Worm (Caenorhabditis elegans) whole organism, mixed stage, embryonic: ENCODE measurements around the gene ddx-19.

Source experiments
- M03D4.4 ChIP-seq: sonication (generic microtip); optimal IDR thresholded peaks from 2 replicates; lab custom pipeline; 2017; ENCODE audit warnings: mild to moderate bottlenecking, missing genetic modification characterization, missing compliant biosample characterization
- blmp-1 ChIP-seq: fragments of 150-350 bp; optimal IDR thresholded peaks from 2 replicates; lab custom pipeline; 2014; ENCODE audit warnings: missing biosample characterization, missing genetic modification characterization
- ceh-39 ChIP-seq: fragments of 150-350 bp; optimal IDR thresholded peaks from 2 replicates; lab custom pipeline; 2014; ENCODE audit warnings: missing biosample characterization, missing genetic modification characterization
- ceh-43 ChIP-seq: fragments of 200-800 bp; sonication (Bioruptor generic); optimal IDR thresholded peaks from 2 replicates; lab custom pipeline; 2018; ENCODE audit warnings: mild to moderate bottlenecking, missing genetic modification characterization, moderate library complexity, missing compliant biosample characterization
- ceh-83 ChIP-seq: fragments of 200-800 bp; sonication (Bioruptor generic); optimal IDR thresholded peaks from 2 replicates; lab custom pipeline; 2018; ENCODE audit warnings: mild to moderate bottlenecking, missing genetic modification characterization, missing compliant biosample characterization
- ces-1 ChIP-seq: fragments of 150-350 bp; optimal IDR thresholded peaks from 2 replicates; lab custom pipeline; 2014; ENCODE audit warnings: missing biosample characterization, missing genetic modification reagents, missing genetic modification characterization
- cnd-1 ChIP-seq: fragments of 200-800 bp; sonication (Bioruptor generic); optimal IDR thresholded peaks from 2 replicates; lab custom pipeline; 2018; ENCODE audit warnings: mild to moderate bottlenecking, missing genetic modification characterization, missing compliant biosample characterization
- drap-1 ChIP-seq: fragments of 200-800 bp; sonication (Bioruptor generic); optimal IDR thresholded peaks from 3 replicates; lab custom pipeline; 2018; ENCODE audit warnings: mild to moderate bottlenecking, missing genetic modification characterization, missing compliant biosample characterization
- elt-1 ChIP-seq: sonication (generic microtip); optimal IDR thresholded peaks from 2 replicates; lab custom pipeline; 2017; ENCODE audit warnings: missing genetic modification characterization, mild to moderate bottlenecking, missing compliant biosample characterization, antibody characterized with exemption, moderate library complexity, borderline replicate concordance; ENCODE audit not compliant: insufficient read depth
- elt-3 ChIP-seq: fragments of 150-350 bp; optimal IDR thresholded peaks from 2 replicates; lab custom pipeline; 2014; ENCODE audit warnings: missing biosample characterization, missing genetic modification characterization
- flh-1 ChIP-seq: fragments of 200-800 bp; sonication (Bioruptor generic); optimal IDR thresholded peaks from 2 replicates; lab custom pipeline; 2018; ENCODE audit warnings: mild to moderate bottlenecking, missing genetic modification characterization, moderate library complexity, missing compliant biosample characterization
- ham-2 ChIP-seq: fragments of 200-800 bp; sonication (Bioruptor generic); optimal IDR thresholded peaks from 2 replicates; lab custom pipeline; 2018; ENCODE audit warnings: mild to moderate bottlenecking, missing genetic modification characterization, missing compliant biosample characterization
- hlh-1 ChIP-seq: fragments of 150-350 bp; optimal IDR thresholded peaks from 2 replicates; lab custom pipeline; 2014; ENCODE audit warnings: missing biosample characterization, missing genetic modification reagents, missing genetic modification characterization
- lin-13 ChIP-seq: fragments of 150-350 bp; optimal IDR thresholded peaks from 2 replicates; lab custom pipeline; 2014; ENCODE audit warnings: missing biosample characterization, missing genetic modification characterization
- lin-32 ChIP-seq: fragments of 200-800 bp; sonication (Bioruptor generic); optimal IDR thresholded peaks from 2 replicates; lab custom pipeline; 2018; ENCODE audit warnings: mild to moderate bottlenecking, missing genetic modification characterization, missing compliant biosample characterization
- lsy-2 ChIP-seq: fragments of 150-350 bp; optimal IDR thresholded peaks from 2 replicates; lab custom pipeline; 2014; ENCODE audit warnings: missing biosample characterization, missing genetic modification characterization
- mab-5 ChIP-seq: fragments of 150-350 bp; optimal IDR thresholded peaks from 2 replicates; lab custom pipeline; 2014; ENCODE audit warnings: missing biosample characterization, missing genetic modification characterization
- mep-1 ChIP-seq: fragments of 150-350 bp; optimal IDR thresholded peaks from 2 replicates; lab custom pipeline; 2017; ENCODE audit warnings: missing biosample characterization, missing genetic modification reagents, missing genetic modification characterization, inconsistent platforms
- mls-2 ChIP-seq: sonication (generic microtip); optimal IDR thresholded peaks from 2 replicates; lab custom pipeline; 2016; ENCODE audit warnings: mild to moderate bottlenecking, missing genetic modification characterization, moderate library complexity, missing compliant biosample characterization
- nhr-12 ChIP-seq: fragments of 150-350 bp; optimal IDR thresholded peaks from 2 replicates; lab custom pipeline; 2014; ENCODE audit warnings: missing biosample characterization, missing genetic modification characterization
- nhr-2 ChIP-seq: fragments of 150-350 bp; optimal IDR thresholded peaks from 2 replicates; lab custom pipeline; 2014; ENCODE audit warnings: missing biosample characterization, missing genetic modification characterization
- nhr-237 ChIP-seq: fragments of 150-350 bp; optimal IDR thresholded peaks from 2 replicates; lab custom pipeline; 2014; ENCODE audit warnings: missing biosample characterization, missing genetic modification characterization
- nhr-28 ChIP-seq: fragments of 150-350 bp; optimal IDR thresholded peaks from 2 replicates; lab custom pipeline; 2014; ENCODE audit warnings: missing biosample characterization, missing genetic modification characterization
- nhr-76 ChIP-seq: sonication (generic microtip); optimal IDR thresholded peaks from 2 replicates; lab custom pipeline; 2017; ENCODE audit warnings: missing biosample characterization, missing genetic modification characterization
- pha-4 ChIP-seq: fragments of 150-350 bp; optimal IDR thresholded peaks from 2 replicates; lab custom pipeline; 2018; ENCODE audit warnings: missing biosample characterization, missing genetic modification reagents, missing genetic modification characterization
- sem-2 ChIP-seq: fragments of 200-800 bp; sonication (Bioruptor generic); optimal IDR thresholded peaks from 2 replicates; lab custom pipeline; 2018; ENCODE audit warnings: mild to moderate bottlenecking, missing genetic modification characterization, missing compliant biosample characterization
- snpc-4 ChIP-seq: fragments of 150-350 bp; optimal IDR thresholded peaks from 2 replicates; lab custom pipeline; 2014; ENCODE audit warnings: missing biosample characterization, missing genetic modification characterization
- sptf-1 ChIP-seq: sonication (generic microtip); optimal IDR thresholded peaks from 2 replicates; lab custom pipeline; 2017; ENCODE audit warnings: mild to moderate bottlenecking, missing genetic modification characterization, moderate library complexity, missing compliant biosample characterization
- tbx-8 ChIP-seq: fragments of 200-800 bp; sonication (Bioruptor generic); optimal IDR thresholded peaks from 2 replicates; lab custom pipeline; 2018; ENCODE audit warnings: mild to moderate bottlenecking, missing genetic modification characterization, moderate library complexity, missing compliant biosample characterization
- unc-120 ChIP-seq: sonication (generic microtip); optimal IDR thresholded peaks from 2 replicates; lab custom pipeline; 2017; ENCODE audit warnings: missing genetic modification characterization, missing compliant biosample characterization; ENCODE audit not compliant: poor library complexity, severe bottlenecking
- unc-39 ChIP-seq: fragments of 150-350 bp; optimal IDR thresholded peaks from 2 replicates; lab custom pipeline; 2014; ENCODE audit warnings: missing biosample characterization, missing genetic modification characterization
- zip-8 ChIP-seq: fragments of 150-350 bp; optimal IDR thresholded peaks from 2 replicates; lab custom pipeline; 2014; ENCODE audit warnings: missing biosample characterization, missing genetic modification characterization
- ztf-11 ChIP-seq: fragments of 150-350 bp; optimal IDR thresholded peaks from 2 replicates; lab custom pipeline; 2014; ENCODE audit warnings: missing biosample characterization, missing genetic modification characterization

Gene ddx-19

DNA sequence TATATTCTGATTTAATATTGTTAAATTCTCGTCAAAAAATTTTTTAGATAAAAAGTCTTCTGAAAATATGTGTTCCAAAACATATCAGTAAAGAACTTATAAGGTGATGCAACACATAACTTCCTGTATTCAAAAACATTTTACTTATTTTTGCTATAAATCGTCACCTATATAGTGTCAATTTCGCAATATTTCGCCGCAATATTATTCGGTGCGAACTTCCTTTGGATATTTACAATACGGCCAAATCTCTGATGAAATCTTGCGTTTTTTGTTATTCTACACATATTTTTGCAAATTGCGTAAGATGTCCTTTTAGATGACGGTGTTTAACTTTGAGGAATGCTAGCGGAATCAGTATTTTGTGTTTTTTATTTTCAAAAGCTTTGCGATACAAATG, 36.8 kb downstream of the ddx-19 start:
- TF ChIP-seq nhr-12 (tag; lab: Kevin White, UChicago) = no peak
- no peak for TF ChIP-seq unc-120 (tag; lab: Kevin White, UChicago)
- no peak for TF ChIP-seq mls-2
- TF ChIP-seq hlh-1 (tag; lab: Kevin White, UChicago) = no peak
- no peak for TF ChIP-seq ceh-39 (tag; lab: Kevin White, UChicago)
- no peak for TF ChIP-seq sem-2 (GFP tag; lab: Kevin White, UChicago)
- TF ChIP-seq M03D4.4 = no peak
- TF ChIP-seq, all 35 proteins: peak for 0

DNA sequence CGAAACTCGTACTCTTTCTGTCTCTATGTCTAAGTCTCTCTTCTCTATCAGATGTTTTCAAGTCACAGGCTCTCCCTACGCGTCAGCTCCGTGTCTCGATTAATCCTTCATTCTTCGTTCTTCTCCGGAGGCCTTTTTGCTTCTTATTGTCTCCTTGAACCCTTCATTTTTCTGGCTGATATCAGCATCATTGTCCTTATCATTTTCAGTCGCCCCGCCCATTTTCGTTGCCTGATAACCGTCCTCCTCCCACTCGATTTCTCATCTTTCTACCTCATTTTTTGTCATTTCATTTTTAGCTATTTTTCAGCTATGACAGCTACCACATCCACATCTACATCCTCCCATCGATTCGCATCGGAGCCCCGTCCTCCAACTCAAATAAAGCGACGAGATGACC, 37.4 kb downstream of the ddx-19 start, which contains the start of gene B0457.6:
Gene B0457.6, plus strand, starts transcription at position 284 of the 400 bp plus-strand sequence.
- TF ChIP-seq pha-4 (tag; lab: Kevin White, UChicago) = no peak
- TF ChIP-seq ztf-11 (tag; lab: Kevin White, UChicago) = no peak
- TF ChIP-seq ham-2 = no peak
- TF ChIP-seq drap-1 (GFP tag; lab: Kevin White, UChicago) = no peak
- TF ChIP-seq M03D4.4 = no peak
- TF ChIP-seq elt-1 (tag; lab: Kevin White, UChicago) = no peak
- TF ChIP-seq snpc-4 (tag; lab: Kevin White, UChicago) = no peak
- TF ChIP-seq unc-39 (tag; lab: Kevin White, UChicago) = no peak
- TF ChIP-seq zip-8 = no peak
- no peak for TF ChIP-seq nhr-12 (tag; lab: Kevin White, UChicago)
- no peak for TF ChIP-seq nhr-28 (tag; lab: Kevin White, UChicago)
- TF ChIP-seq lin-32 (GFP tag; lab: Kevin White, UChicago) = no peak
- TF ChIP-seq ceh-43 (GFP tag; lab: Kevin White, UChicago) = no peak
- TF ChIP-seq nhr-76 = no peak
- TF ChIP-seq sem-2 (GFP tag; lab: Kevin White, UChicago) = no peak
- TF ChIP-seq hlh-1 (tag; lab: Kevin White, UChicago) = no peak
- no peak for TF ChIP-seq flh-1 (GFP tag; lab: Kevin White, UChicago)
- no peak for TF ChIP-seq nhr-2 (tag; lab: Kevin White, UChicago)

DNA sequence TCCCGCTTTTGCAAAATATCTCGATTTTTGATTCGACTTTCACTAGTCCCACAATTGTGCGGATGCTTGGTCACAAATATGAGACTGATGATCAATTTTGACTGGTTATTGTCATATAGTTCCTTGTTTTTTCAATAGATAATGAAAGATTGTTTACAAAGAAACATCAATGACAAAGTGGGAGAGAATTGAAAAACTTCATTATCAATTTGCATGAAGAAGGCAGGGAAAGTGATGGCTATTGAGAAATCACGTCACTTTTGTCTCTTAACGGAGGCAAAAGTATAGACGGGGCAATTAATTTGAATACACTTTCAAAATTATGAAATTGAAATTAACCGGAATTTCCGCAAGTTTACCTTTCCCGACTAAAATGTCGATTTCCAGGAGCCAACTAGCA, 38.5 kb downstream of the ddx-19 start:
- no peak for TF ChIP-seq sem-2 (GFP tag; lab: Kevin White, UChicago)
- no peak for TF ChIP-seq hlh-1 (tag; lab: Kevin White, UChicago)

DNA sequence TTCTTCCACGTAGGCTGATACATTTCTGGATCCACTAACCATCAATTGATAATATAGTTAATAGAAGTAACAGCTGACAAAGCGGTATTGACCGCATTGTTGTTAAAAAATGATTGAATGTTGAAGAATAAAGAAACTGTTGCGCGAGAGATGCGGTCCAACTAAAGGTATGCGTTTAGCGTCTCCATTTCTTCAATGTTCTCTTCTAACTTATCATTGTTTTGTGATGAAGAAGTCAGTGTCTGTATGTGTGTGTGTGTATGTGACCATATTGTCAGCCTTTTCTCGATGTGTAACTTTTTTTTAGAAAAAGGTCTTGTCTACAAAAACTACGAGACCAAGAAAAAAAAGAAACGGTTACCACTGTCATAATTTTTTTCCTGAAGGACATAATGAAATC, 41.8 kb downstream of the ddx-19 start, which contains the start of gene B0457.2:
Gene B0457.2, minus strand, starts transcription at position 101 of the 400 bp plus-strand sequence.
- no peak for TF ChIP-seq sptf-1 (tag; lab: Kevin White, UChicago)
- no peak for TF ChIP-seq pha-4 (tag; lab: Kevin White, UChicago)
- no peak for TF ChIP-seq sem-2 (GFP tag; lab: Kevin White, UChicago)
- TF ChIP-seq lin-13 (tag; lab: Kevin White, UChicago) = no peak
- no peak for TF ChIP-seq elt-1 (tag; lab: Kevin White, UChicago)
- no peak for TF ChIP-seq blmp-1 (tag; lab: Kevin White, UChicago)
- TF ChIP-seq ceh-39 (tag; lab: Kevin White, UChicago) = no peak

DNA sequence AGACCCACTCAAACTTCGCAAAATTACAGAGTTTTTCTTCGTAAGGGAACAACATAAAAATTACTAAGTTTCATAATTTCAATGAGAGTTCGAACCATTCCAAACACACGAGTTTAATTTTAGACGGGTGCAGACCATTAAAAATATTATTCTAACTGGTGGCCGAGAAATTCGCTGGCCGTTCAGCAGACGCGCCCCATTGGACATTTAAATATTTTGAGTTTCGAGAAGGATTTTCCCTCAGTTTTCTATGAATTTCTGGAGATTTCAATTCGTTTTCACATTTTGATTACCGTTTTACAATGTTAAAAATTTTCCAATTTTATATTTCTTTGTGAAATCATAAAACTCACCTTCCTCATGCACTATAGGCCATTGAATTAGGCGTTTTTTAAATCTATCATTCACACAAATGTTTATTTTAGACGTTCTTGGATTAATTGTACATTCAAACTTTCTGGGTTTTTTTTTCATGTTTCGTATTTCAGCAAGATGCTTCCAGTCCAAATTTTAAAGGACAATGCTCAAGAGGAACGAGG, 42.6 kb downstream of the ddx-19 start, which contains the start of gene cct-2:
Gene cct-2, plus strand, starts transcription at position 489 of the 539 bp plus-strand sequence.
- TF ChIP-seq snpc-4 (tag; lab: Kevin White, UChicago) = no peak
- TF ChIP-seq nhr-12 (tag; lab: Kevin White, UChicago) = no peak
- TF ChIP-seq mep-1 (tag; lab: Kevin White, UChicago) = peak; percentile 22
- peak; percentile 4 for TF ChIP-seq pha-4 (tag; lab: Kevin White, UChicago)
- no peak for TF ChIP-seq hlh-1 (tag; lab: Kevin White, UChicago)
- no peak for TF ChIP-seq flh-1 (GFP tag; lab: Kevin White, UChicago)
- TF ChIP-seq ceh-39 (tag; lab: Kevin White, UChicago) = no peak
- TF ChIP-seq ceh-83 (GFP tag; lab: Kevin White, UChicago) = no peak
- no peak for TF ChIP-seq mab-5 (tag; lab: Kevin White, UChicago)
- no peak for TF ChIP-seq unc-120 (tag; lab: Kevin White, UChicago)
- no peak for TF ChIP-seq zip-8
- peak; percentile 41 for TF ChIP-seq ces-1 (GFP tag; lab: Kevin White, UChicago)
- TF ChIP-seq blmp-1 (tag; lab: Kevin White, UChicago) = no peak
- TF ChIP-seq drap-1 (GFP tag; lab: Kevin White, UChicago) = no peak
- no peak for TF ChIP-seq nhr-2 (tag; lab: Kevin White, UChicago)
- TF ChIP-seq lsy-2 (tag; lab: Kevin White, UChicago) = peak; percentile 30
- no peak for TF ChIP-seq M03D4.4
- no peak for TF ChIP-seq ceh-43 (GFP tag; lab: Kevin White, UChicago)
- TF ChIP-seq ztf-11 (tag; lab: Kevin White, UChicago) = no peak
- no peak for TF ChIP-seq nhr-76
- TF ChIP-seq sptf-1 (tag; lab: Kevin White, UChicago) = no peak
- no peak for TF ChIP-seq cnd-1 (tag; lab: Kevin White, UChicago)
- no peak for TF ChIP-seq elt-3
- TF ChIP-seq unc-39 (tag; lab: Kevin White, UChicago) = no peak
- no peak for TF ChIP-seq mls-2
- no peak for TF ChIP-seq tbx-8
- no peak for TF ChIP-seq nhr-28 (tag; lab: Kevin White, UChicago)
- TF ChIP-seq nhr-237 (tag; lab: Kevin White, UChicago) = peak; percentile 32
